Worm (Caenorhabditis elegans) whole organism, midembryonic: ENCODE measurements around the gene drr-1.

Experiments used
- T22C8.4 ChIP-seq: fragments of 200-800 bp; sonication (Bioruptor generic); IDR thresholded peaks from 2 replicates; pipeline ENCODE4 v1.3.6; 2022; ENCODE audit warnings: missing genetic modification characterization, missing compliant biosample characterization
- flt-1 ChIP-seq: fragments of 200-800 bp; sonication (Bioruptor generic); IDR thresholded peaks from 2 replicates; pipeline ENCODE4 v1.3.6; 2022; ENCODE audit warnings: missing genetic modification characterization, missing compliant biosample characterization
- klf-2 ChIP-seq: fragments of 200-800 bp; sonication (Bioruptor generic); conservative IDR thresholded peaks from 2 replicates; pipeline ENCODE4 v1.3.6; 2022; ENCODE audit warnings: missing genetic modification reagents, missing genetic modification characterization, missing compliant biosample characterization
- ztf-23 ChIP-seq: fragments of 200-800 bp; sonication (Bioruptor generic); IDR thresholded peaks from 2 replicates; pipeline ENCODE4 v1.3.6; 2022; ENCODE audit warnings: missing genetic modification reagents, missing genetic modification characterization, missing compliant biosample characterization
- ztf-29 ChIP-seq: fragments of 200-800 bp; sonication (Bioruptor generic); IDR thresholded peaks from 2 replicates; pipeline ENCODE4 v1.3.6; 2022; ENCODE audit warnings: missing genetic modification reagents, missing genetic modification characterization, missing compliant biosample characterization

DNA sequence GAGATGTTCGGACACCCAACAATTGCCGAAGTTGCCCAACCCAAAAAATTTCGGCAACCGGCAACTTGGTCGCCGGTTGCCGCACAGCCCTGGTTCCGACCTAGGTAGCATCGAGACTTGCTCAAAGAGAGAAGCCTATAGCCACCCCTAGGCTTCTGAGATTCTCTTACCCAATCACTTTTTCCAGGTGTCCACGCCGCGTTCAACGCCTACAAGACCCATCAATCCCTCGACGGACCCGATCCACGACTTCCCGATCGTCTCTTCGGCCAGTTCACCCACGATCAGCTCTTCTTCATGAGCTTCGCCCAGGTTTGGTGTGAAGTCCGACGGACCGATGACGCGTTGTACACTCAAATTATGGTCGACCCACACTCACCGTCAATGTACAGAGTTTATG is 20.1 kb upstream of the drr-1 start:
- TF ChIP-seq ztf-23 (GFP tag; lab: Robert Waterston, UW) (no peak), klf-2 (GFP tag; lab: Robert Waterston, UW) (no peak), ztf-29 (GFP tag; lab: Robert Waterston, UW) (no peak), flt-1 (GFP tag; lab: Robert Waterston, UW) (no peak), T22C8.4 (no peak)
